Fruit fly (Drosophila melanogaster) whole organism, embryonic: ENCODE results near the gene Pdzd8.

ENCODE experiments used
- CG6683 ChIP-seq: fragments of 200-800 bp; sonication (Bioruptor generic); optimal IDR thresholded peaks from 2 replicates; lab custom pipeline; 2017; ENCODE audit warnings: missing biosample characterization, mild to moderate bottlenecking, missing genetic modification characterization, missing genetic modification reagents
- CkIIα-i1 ChIP-seq: fragments of 200-800 bp; sonication (Bioruptor generic); IDR thresholded peaks from 2 replicates; pipeline ENCODE4 v1.3.6; 2022; ENCODE audit warnings: missing biosample characterization, missing genetic modification characterization

DNA sequence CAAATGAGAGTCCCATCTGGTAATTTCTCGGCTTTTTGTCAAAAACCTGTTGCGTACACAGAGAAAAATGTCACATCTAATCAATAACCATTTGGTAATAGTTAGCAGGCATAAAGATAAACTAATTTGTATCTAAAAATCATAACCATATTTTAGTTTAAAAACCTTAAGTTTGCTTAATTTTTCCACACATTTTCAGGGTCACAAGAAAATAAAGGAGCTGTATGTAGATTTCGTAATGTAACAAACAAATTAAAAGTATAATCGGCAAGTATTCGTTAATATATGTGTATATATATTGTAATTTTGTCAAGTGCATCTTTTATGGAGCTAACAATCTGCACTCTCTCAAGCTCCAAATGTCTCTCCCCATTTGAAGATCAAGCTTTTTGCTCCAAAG, 9.7 kb downstream of the Pdzd8 start:
- TF ChIP-seq CkIIα-i1 (GFP tag; lab: Robert Waterston, UW) (no peak), CG6683 (GFP tag; lab: Kevin White, UChicago) (peak; percentile 77)
